Fruit fly (Drosophila melanogaster): Measurements from ENCODE around the gene CG12576.

The CG12576 gene

DNA sequence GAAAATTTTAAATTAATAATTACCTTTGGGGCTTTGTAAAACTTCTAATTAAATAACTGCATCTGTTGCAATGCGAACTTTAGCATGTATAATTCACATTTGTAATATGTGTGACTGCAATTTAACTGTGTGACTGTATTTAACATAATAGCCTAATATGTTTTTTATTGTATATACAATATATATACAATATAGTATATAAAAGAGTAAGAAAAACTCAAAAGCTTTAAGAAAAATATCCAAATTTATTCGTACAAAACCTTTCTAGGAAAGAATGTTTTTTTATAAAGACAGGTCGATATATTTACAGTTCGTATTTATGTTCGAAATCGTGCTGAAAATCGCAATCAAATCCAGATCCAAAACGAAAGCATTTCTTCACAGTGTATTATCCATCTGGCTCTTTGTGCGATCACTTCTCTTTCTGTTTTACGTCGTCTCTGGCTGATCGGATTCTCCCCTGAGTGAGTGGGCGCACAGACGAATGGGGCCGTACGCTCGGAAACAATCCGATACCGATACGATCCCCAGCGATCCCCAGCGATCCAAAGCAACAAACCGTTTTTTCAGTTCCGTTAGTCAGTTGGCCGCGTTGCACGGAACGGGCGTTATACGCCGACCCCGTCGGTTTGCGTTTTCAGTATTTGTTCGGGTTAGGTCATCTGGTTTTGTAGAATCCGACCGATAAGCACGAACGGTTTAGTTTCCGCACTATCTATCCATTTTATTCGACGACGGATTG lies 9.0 kb upstream of the CG12576 start:
- TF ChIP-seq Eip74EF (GFP tag; optimal IDR thresholded peaks at IDR 0.05), result no peak
- TF ChIP-seq CG15269 (tag; optimal IDR thresholded peaks at IDR 0.05), result peak; percentile 70
- peak; percentile 54; the same call in 1 of the 2 replicates for TF ChIP-seq CG9932 (GFP tag; IDR thresholded peaks at IDR 0.05)
- TF ChIP-seq vnd (GFP tag; IDR thresholded peaks at IDR 0.05; ENCODE audit: partially characterized antibody), result no peak
- TF ChIP-seq nerfin-2 (GFP tag; IDR thresholded peaks at IDR 0.05; ENCODE audit: partially characterized antibody), result no peak
- no peak for TF ChIP-seq gfzf (GFP tag; optimal IDR thresholded peaks at IDR 0.05)
- no peak for TF ChIP-seq ro (GFP tag; IDR thresholded peaks at IDR 0.05)
- TF ChIP-seq lov (optimal IDR thresholded peaks at IDR 0.05), result no peak
- no peak for TF ChIP-seq lov (GFP tag; IDR thresholded peaks at IDR 0.05)
- TF ChIP-seq CG12942 (GFP tag; optimal IDR thresholded peaks at IDR 0.05), result peak; percentile 17
- peak; percentile 80 for TF ChIP-seq Meics (GFP tag; optimal IDR thresholded peaks at IDR 0.05)
- peak; percentile 49 for TF ChIP-seq org-1 (GFP tag; optimal IDR thresholded peaks at IDR 0.05)
- no peak for TF ChIP-seq fd102C (GFP tag; optimal IDR thresholded peaks at IDR 0.05)
- peak; percentile 24; the same call in 1 of the 3 replicates for TF ChIP-seq Aef1 (GFP tag; IDR thresholded peaks at IDR 0.05)
- TF ChIP-seq CG6854 (GFP tag; optimal IDR thresholded peaks at IDR 0.05), result peak; percentile 31
- TF ChIP-seq Tbp (GFP tag; optimal IDR thresholded peaks at IDR 0.05), result no peak
- TF ChIP-seq D19B (GFP tag; optimal IDR thresholded peaks at IDR 0.05), result peak; percentile 64
- TF ChIP-seq CG8944 (GFP tag; optimal IDR thresholded peaks at IDR 0.05), result no peak
- TF ChIP-seq Nf-YB (GFP tag; optimal IDR thresholded peaks at IDR 0.05), result peak; percentile 38
- TF ChIP-seq CG8478 (optimal IDR thresholded peaks at IDR 0.05), result no peak
- TF ChIP-seq dmrt11E (tag; optimal IDR thresholded peaks at IDR 0.05), result peak; percentile 53
- TF ChIP-seq CG12104 (GFP tag; optimal IDR thresholded peaks at IDR 0.05), result peak; percentile 64
- TF ChIP-seq MESR4 (GFP tag; optimal IDR thresholded peaks at IDR 0.05), result no peak
- TF ChIP-seq CG2202 (tag; optimal IDR thresholded peaks at IDR 0.05), result no peak
- no peak for TF ChIP-seq ac (GFP tag; optimal IDR thresholded peaks at IDR 0.05)
- no peak for TF ChIP-seq mam (GFP tag; optimal IDR thresholded peaks at IDR 0.05)
- peak; percentile 64 for TF ChIP-seq CG10147 (GFP tag; optimal IDR thresholded peaks at IDR 0.05)
- no peak for TF ChIP-seq CG13624 (GFP tag; optimal IDR thresholded peaks at IDR 0.05)
- TF ChIP-seq Hr78 (GFP tag; optimal IDR thresholded peaks at IDR 0.05), result peak in 1 of 2 experiments; percentile 30
- TF ChIP-seq Spps (tag; optimal IDR thresholded peaks at IDR 0.05), result no peak
- TF ChIP-seq Sin3A (optimal IDR thresholded peaks at IDR 0.05), result no peak
- TF ChIP-seq CG13424 (tag; optimal IDR thresholded peaks at IDR 0.05), result peak; percentile 64
- no peak for TF ChIP-seq CG11398 (GFP tag; optimal IDR thresholded peaks at IDR 0.05)
- TF ChIP-seq D (optimal IDR thresholded peaks at IDR 0.05), result no peak
- peak; percentile 65 for TF ChIP-seq D (GFP tag; optimal IDR thresholded peaks at IDR 0.05)
- peak; percentile 33; the same call in 1 of the 2 replicates for TF ChIP-seq CG6689 (GFP tag; IDR thresholded peaks at IDR 0.05)
- peak in 1 of 3 experiments; percentile 68 for TF ChIP-seq lola (GFP tag; optimal IDR thresholded peaks at IDR 0.05)
- no peak for TF ChIP-seq Lhr (GFP tag; optimal IDR thresholded peaks at IDR 0.05)
- peak; percentile 51 for TF ChIP-seq CG8359 (GFP tag; optimal IDR thresholded peaks at IDR 0.05; ENCODE audit: borderline replicate concordance)
- no peak for TF ChIP-seq mld (GFP tag; IDR thresholded peaks at IDR 0.05; ENCODE audit: partially characterized antibody)
- no peak for TF ChIP-seq CG17612 (GFP tag; IDR thresholded peaks at IDR 0.05)
- TF ChIP-seq CG16779 (GFP tag; IDR thresholded peaks at IDR 0.05), result no peak
- TF ChIP-seq caup (GFP tag; optimal IDR thresholded peaks at IDR 0.05; ENCODE audit: severe bottlenecking), result peak; percentile 17
- TF ChIP-seq CG6813 (GFP tag; optimal IDR thresholded peaks at IDR 0.05), result peak; percentile 39
- peak; percentile 12 for TF ChIP-seq CG13296 (GFP tag; optimal IDR thresholded peaks at IDR 0.05)
- peak; percentile 30 for TF ChIP-seq CG2116 (GFP tag; optimal IDR thresholded peaks at IDR 0.05)
- TF ChIP-seq Atf-2 (GFP tag; optimal IDR thresholded peaks at IDR 0.05), result no peak
- no peak for TF ChIP-seq Hmx (GFP tag; optimal IDR thresholded peaks at IDR 0.05)
- 0 out of 3 replicates have a peak, but pooled peaks have one; percentile 29 for TF ChIP-seq Mrtf (GFP tag; IDR thresholded peaks at IDR 0.05)

Data from whole organism, embryonic.